Fruit fly (Drosophila melanogaster) whole organism: Measurements from ENCODE around the gene CG18581.

Experiments used
- CG8478 ChIP-seq: fragments of >200 bp; optimal IDR thresholded peaks from 2 replicates; lab custom pipeline; 2018; ENCODE audit warnings: inconsistent platforms
- Dll ChIP-seq: fragments of >200 bp; optimal IDR thresholded peaks from 2 replicates; lab custom pipeline; 2017
- EcR ChIP-seq, 2 experiments: fragments of >200 bp; optimal IDR thresholded peaks; 2 replicates each; lab custom pipeline; 2017; ENCODE audit warnings: missing biosample characterization in 2 of 2, missing genetic modification characterization in 2 of 2, missing genetic modification reagents in 2 of 2
- pan ChIP-seq: fragments of >200 bp; optimal IDR thresholded peaks from 2 replicates; lab custom pipeline; 2017
- psq ChIP-seq: fragments of >200 bp; optimal IDR thresholded peaks from 2 replicates; lab custom pipeline; 2017
- usp ChIP-seq: fragments of >200 bp; optimal IDR thresholded peaks from 2 replicates; lab custom pipeline; 2017; ENCODE audit warnings: missing biosample characterization, missing genetic modification characterization, mixed read lengths

Gene CG18581

dm6 chr3L:15050109-15050508, at the start of gene CG18581:
CG18581 (minus strand) TSS chr3L:15050209.
- no peak for TF ChIP-seq usp
- TF ChIP-seq Dll (lab: Kevin White, UChicago): no peak
- no peak for TF ChIP-seq pan (lab: Kevin White, UChicago)
- TF ChIP-seq psq (lab: Kevin White, UChicago): no peak
- TF ChIP-seq CG8478 (lab: Kevin White, UChicago): no peak
- no peak for TF ChIP-seq EcR (GFP tag; optimal IDR thresholded peaks at IDR 0.05; lab: Kevin White, UChicago)

dm6 chr3L:15099541-15099940, 49.5 kb upstream of the CG18581 start:
- no peak for TF ChIP-seq usp
- TF ChIP-seq pan (lab: Kevin White, UChicago): no peak
- no peak for TF ChIP-seq psq (lab: Kevin White, UChicago)
- no peak for TF ChIP-seq EcR (GFP tag; optimal IDR thresholded peaks at IDR 0.05; lab: Kevin White, UChicago)
- TF ChIP-seq CG8478 (lab: Kevin White, UChicago): no peak
- no peak for TF ChIP-seq Dll (lab: Kevin White, UChicago)

DNA sequence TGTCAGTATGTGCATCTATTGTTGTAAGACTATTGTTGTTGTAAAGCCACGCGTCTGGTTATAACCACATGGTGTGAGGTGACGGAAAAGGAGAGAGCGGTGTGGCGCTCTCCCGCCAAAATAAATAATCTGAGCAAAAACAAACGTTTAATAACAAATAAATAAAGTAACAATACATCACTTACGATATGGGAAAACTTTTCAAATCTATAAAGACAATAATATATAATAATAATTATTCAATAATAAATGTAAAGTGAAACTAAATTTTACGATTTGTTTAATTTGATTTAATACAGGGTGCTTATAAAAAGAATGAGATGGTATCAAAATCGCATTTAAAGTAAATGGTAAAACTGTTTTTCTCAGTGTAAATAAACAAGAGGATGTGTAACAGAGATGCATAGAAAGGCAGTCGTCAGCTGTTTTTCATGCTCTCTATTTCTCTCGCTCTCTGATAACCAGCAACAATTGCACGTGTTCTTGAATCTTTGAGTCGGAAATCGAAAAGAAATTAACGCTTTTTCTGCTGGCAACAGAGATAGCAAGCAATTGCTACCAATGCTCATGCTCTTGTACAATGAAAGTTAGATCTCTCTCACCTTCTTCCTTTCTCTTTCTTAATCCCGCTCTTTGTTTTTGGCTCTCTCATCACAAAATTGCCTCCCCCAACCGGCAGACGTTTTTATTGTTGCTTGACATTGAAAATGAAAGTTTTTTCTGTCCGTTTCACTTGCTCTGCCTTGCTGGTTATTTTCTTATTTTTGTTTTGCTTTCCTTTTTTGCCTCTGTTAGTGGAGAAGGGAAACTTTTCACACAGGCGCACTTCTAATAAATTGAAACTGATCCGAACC, 48.9 kb upstream of the CG18581 start:
- no peak for TF ChIP-seq CG8478 (lab: Kevin White, UChicago)
- TF ChIP-seq psq (lab: Kevin White, UChicago): no peak
- no peak for TF ChIP-seq pan (lab: Kevin White, UChicago)
- TF ChIP-seq usp: no peak
- no peak for TF ChIP-seq Dll (lab: Kevin White, UChicago)
- no peak for TF ChIP-seq EcR (GFP tag; optimal IDR thresholded peaks at IDR 0.05; lab: Kevin White, UChicago)

DNA sequence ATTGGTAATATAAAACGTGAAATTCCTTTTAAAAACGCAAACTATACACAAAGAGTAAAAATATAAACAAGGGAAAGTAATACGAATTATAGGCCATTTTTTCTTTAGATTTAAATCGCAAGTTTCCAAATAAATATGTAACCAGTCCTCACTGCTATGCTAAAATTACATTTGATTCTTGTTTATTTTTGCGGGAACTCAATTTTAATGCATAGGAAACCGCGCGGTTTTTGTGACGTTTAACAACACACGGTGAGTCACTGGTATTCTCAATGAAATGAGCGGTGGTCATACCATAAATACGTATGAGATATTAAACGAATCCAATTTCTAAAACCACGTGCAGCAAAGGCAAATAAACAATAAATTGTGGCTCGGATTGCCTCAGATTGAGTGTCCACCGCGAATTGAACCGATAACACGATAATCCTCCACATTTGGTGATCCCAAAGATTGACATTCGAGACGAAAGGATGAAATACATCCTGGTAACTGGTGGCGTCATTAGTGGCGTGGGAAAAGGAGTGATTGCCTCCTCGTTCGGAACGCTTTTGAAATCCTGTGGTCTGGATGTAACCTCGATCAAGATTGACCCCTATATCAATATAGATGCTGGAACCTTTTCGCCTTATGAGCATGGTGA, 48.0 kb upstream of the CG18581 start, which contains the start of gene Ctps:
Gene Ctps, plus strand, starts transcription at position 37 of the 643 bp plus-strand sequence.
- no peak for TF ChIP-seq pan (lab: Kevin White, UChicago)
- no peak for TF ChIP-seq EcR (GFP tag; optimal IDR thresholded peaks at IDR 0.05; lab: Kevin White, UChicago)
- no peak for TF ChIP-seq Dll (lab: Kevin White, UChicago)
- no peak for TF ChIP-seq usp
- TF ChIP-seq psq (lab: Kevin White, UChicago): no peak
- no peak for TF ChIP-seq CG8478 (lab: Kevin White, UChicago)

DNA sequence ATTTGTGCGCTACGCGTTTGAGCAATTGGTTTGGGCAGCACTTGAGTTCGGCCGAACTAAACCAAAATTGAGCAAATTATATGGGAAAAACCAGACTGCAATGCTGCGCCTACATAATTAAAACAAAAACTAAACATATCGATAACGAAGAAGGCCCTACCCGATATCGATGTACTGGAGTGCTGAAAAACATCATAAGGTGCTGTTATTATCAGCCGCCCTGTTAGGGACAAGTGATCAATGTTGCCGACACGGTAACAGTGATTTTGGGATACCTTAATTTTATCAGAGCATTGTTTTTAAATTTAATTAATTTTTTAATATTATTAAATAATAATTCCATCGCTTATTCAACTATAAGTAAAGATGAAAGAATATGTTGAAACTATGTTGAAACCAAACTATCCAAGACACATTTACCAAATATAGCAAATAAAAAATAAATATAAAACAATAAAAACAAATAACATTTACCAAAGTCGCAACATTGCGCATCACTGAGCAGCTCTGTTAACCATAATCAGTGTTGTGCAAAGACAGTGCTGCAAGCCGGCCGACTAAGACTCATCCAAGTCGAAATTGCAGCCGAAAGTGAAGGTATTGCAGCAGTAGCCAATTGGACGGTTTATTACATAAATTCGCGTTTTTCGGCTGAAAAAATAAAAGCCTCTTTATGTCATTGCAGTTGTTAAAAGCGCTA, 44.7 kb upstream of the CG18581 start, which contains the start of the genes sstn, Plp and GlyRS:
Gene sstn, minus strand, starts transcription at position 131 of the 700 bp plus-strand sequence.
Gene Plp, minus strand, starts transcription at position 136 of the 700 bp plus-strand sequence.
Gene GlyRS, plus strand, starts transcription at position 554 of the 700 bp plus-strand sequence.
- TF ChIP-seq EcR (GFP tag; optimal IDR thresholded peaks at IDR 0.05; lab: Kevin White, UChicago): no peak
- TF ChIP-seq Dll (lab: Kevin White, UChicago): no peak
- TF ChIP-seq usp: no peak
- no peak for TF ChIP-seq psq (lab: Kevin White, UChicago)
- no peak for TF ChIP-seq pan (lab: Kevin White, UChicago)
- TF ChIP-seq CG8478 (lab: Kevin White, UChicago): no peak

DNA sequence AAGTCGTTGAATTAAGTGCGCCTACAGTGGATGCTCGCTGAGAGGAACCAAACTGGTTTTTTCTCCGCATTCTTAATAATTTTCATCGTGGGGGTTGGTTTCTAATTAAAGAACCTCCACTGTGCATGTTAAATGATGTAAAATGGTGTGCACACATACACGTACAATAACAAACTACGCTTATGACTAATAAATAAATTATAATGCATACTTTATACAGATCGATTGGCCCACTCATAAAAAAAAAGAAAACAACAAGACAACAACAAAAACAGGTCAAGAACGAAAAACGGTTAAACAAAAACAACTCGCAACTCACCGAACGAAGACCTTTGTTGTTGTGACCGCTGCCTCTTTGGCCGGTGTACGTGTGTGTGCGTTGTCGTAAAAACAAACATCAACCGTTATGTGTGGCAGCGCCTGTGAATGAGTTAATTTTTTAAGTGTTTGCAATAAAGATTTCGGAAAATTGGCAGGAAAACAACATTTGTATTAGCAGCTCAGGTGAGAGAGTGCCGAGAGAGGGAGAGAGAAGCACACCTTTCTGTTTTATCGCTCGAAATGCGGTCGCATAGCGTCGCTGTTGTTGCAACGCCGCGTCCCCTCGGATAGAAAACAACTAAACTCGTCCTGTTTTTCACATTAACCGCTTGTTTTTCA, 44.0 kb upstream of the CG18581 start:
- no peak for TF ChIP-seq psq (lab: Kevin White, UChicago)
- no peak for TF ChIP-seq usp
- TF ChIP-seq Dll (lab: Kevin White, UChicago): no peak
- no peak for TF ChIP-seq EcR (GFP tag; optimal IDR thresholded peaks at IDR 0.05; lab: Kevin White, UChicago)
- TF ChIP-seq CG8478 (lab: Kevin White, UChicago): no peak

dm6 chr3L:15089887-15090679, 40.1 kb upstream of the CG18581 start:
- TF ChIP-seq Dll (lab: Kevin White, UChicago) (no peak), CG8478 (lab: Kevin White, UChicago) (no peak), EcR (GFP tag; optimal IDR thresholded peaks at IDR 0.05; lab: Kevin White, UChicago) (no peak), pan (lab: Kevin White, UChicago) (no peak), usp (no peak), psq (lab: Kevin White, UChicago) (no peak)

- TF ChIP-seq EcR (GFP tag; optimal IDR thresholded peaks at IDR 0.05; lab: Kevin White, UChicago) (no peak), usp (no peak)
Measured at dm6 chr3L:15089083-15089704, 39.2 kb upstream of the CG18581 start.

DNA sequence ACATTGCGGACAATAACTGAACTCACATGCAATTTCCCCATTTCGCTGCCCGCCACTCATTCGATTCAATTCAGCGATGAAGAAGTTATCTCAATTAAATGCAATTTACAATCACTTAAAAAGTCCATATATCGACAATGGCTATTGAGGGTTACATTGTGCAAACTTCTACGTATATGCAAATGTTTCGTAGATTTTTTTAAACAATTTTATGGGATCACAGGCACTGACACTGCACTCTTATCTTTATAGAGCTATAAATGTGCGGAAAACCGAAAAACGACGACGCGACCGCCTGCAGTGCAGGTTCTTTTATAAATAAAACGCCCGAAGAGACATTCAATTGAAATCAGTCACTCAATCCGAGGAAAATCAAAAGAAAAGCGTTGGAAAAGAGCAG, 38.3 kb upstream of the CG18581 start:
- TF ChIP-seq psq (lab: Kevin White, UChicago): no peak
- TF ChIP-seq CG8478 (lab: Kevin White, UChicago): no peak
- no peak for TF ChIP-seq usp
- no peak for TF ChIP-seq pan (lab: Kevin White, UChicago)
- TF ChIP-seq EcR (GFP tag; optimal IDR thresholded peaks at IDR 0.05; lab: Kevin White, UChicago): no peak

DNA sequence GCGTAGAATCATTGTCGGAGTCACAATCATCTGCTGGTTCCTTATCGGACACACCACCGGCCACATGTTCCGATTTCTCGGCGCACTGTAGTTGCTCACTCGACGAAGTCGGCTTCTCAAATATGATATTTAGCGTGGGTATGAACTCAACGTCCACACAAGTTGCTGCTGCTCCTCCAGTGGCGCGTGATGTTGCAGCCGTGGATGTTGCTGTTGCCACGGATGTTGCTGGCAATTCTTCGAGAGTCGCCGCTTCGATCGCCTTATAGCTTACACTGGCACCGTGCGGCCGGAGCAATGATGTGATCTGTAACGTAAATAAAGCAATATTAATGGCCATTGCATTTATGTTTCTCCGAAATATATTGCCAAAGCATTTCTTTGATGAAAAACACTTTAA, 34.3 kb upstream of the CG18581 start:
- TF ChIP-seq usp: no peak
- no peak for TF ChIP-seq Dll (lab: Kevin White, UChicago)
